Fruit fly (Drosophila melanogaster) whole organism, embryonic: ENCODE measurements around the gene CG13250.

Experiments used
- ATbp ChIP-seq: fragments of 200-800 bp; sonication (Bioruptor generic); optimal IDR thresholded peaks from 2 replicates; lab custom pipeline; 2017; ENCODE audit warnings: missing biosample characterization, mild to moderate bottlenecking, missing genetic modification characterization, missing genetic modification reagents
- C15 ChIP-seq: fragments of 200-800 bp; sonication (Bioruptor generic); IDR thresholded peaks from 3 replicates; pipeline ENCODE4 v1.3.6; 2022; ENCODE audit warnings: missing biosample characterization, missing genetic modification characterization
- CG11398 ChIP-seq: fragments of 200-800 bp; sonication (Bioruptor generic); optimal IDR thresholded peaks from 2 replicates; lab custom pipeline; 2016; ENCODE audit warnings: missing biosample characterization, missing genetic modification characterization
- CG11456 ChIP-seq: fragments of 200-800 bp; sonication (Bioruptor generic); IDR thresholded peaks from 3 replicates; pipeline ENCODE4 v1.3.6; 2022; ENCODE audit warnings: missing biosample characterization, missing genetic modification characterization
- CG12942 ChIP-seq: fragments of 200-800 bp; sonication (Bioruptor generic); optimal IDR thresholded peaks from 3 replicates; lab custom pipeline; 2016; ENCODE audit warnings: missing biosample characterization, missing genetic modification characterization
- CG13296 ChIP-seq: fragments of 200-800 bp; sonication (Bioruptor generic); optimal IDR thresholded peaks from 3 replicates; lab custom pipeline; 2018; ENCODE audit warnings: missing biosample characterization, mild to moderate bottlenecking, missing genetic modification characterization
- CG13624 ChIP-seq: fragments of 200-800 bp; sonication (Bioruptor generic); optimal IDR thresholded peaks from 2 replicates; lab custom pipeline; 2016; ENCODE audit warnings: missing biosample characterization, missing genetic modification characterization
- CG15601 ChIP-seq: fragments of 200-800 bp; sonication (Bioruptor generic); optimal IDR thresholded peaks from 3 replicates; lab custom pipeline; 2019; ENCODE audit warnings: missing biosample characterization, mild to moderate bottlenecking, missing genetic modification characterization, moderate library complexity
- CG1792 ChIP-seq: fragments of 200-800 bp; sonication (Bioruptor generic); optimal IDR thresholded peaks from 2 replicates; lab custom pipeline; 2016; ENCODE audit warnings: missing biosample characterization, missing genetic modification characterization
- CG2120 ChIP-seq: fragments of 200-800 bp; sonication (Bioruptor generic); optimal IDR thresholded peaks from 3 replicates; lab custom pipeline; 2016; ENCODE audit warnings: missing biosample characterization, missing genetic modification characterization
- CG3838 ChIP-seq: fragments of 200-800 bp; sonication (Bioruptor generic); optimal IDR thresholded peaks from 3 replicates; lab custom pipeline; 2016; ENCODE audit warnings: missing biosample characterization, missing genetic modification characterization
- CG5245 ChIP-seq: fragments of 200-800 bp; sonication (Bioruptor generic); optimal IDR thresholded peaks from 3 replicates; lab custom pipeline; 2016; ENCODE audit warnings: missing biosample characterization, missing genetic modification characterization
- CG5953 ChIP-seq: fragments of 200-800 bp; sonication (Bioruptor generic); IDR thresholded peaks from 2 replicates; pipeline ENCODE4 v1.3.6; 2022; ENCODE audit warnings: missing biosample characterization, missing genetic modification characterization
- CG7963 ChIP-seq: fragments of 200-800 bp; sonication (Bioruptor generic); IDR thresholded peaks from 3 replicates; pipeline ENCODE4 v1.3.6; 2022; ENCODE audit warnings: missing biosample characterization, missing genetic modification characterization; ENCODE audit not compliant: partially characterized antibody
- CG8281 ChIP-seq: fragments of 200-800 bp; sonication (Bioruptor generic); optimal IDR thresholded peaks from 2 replicates; lab custom pipeline; 2018; ENCODE audit warnings: missing biosample characterization, mild to moderate bottlenecking, missing genetic modification characterization, moderate library complexity
- CG9215 ChIP-seq: fragments of 200-800 bp; sonication (Bioruptor generic); IDR thresholded peaks from 2 replicates; pipeline ENCODE4 v1.3.6; 2022; ENCODE audit warnings: missing biosample characterization, missing genetic modification characterization
- CG9876 ChIP-seq: fragments of 200-800 bp; sonication (Bioruptor generic); optimal IDR thresholded peaks from 2 replicates; lab custom pipeline; 2016; ENCODE audit warnings: missing biosample characterization, missing genetic modification characterization
- CoRest ChIP-seq: fragments of 200-800 bp; sonication (Bioruptor generic); optimal IDR thresholded peaks from 3 replicates; lab custom pipeline; 2018; ENCODE audit warnings: missing biosample characterization, mild to moderate bottlenecking, missing genetic modification characterization, moderate library complexity
- E2f2 ChIP-seq: fragments of 200-800 bp; sonication (Bioruptor generic); IDR thresholded peaks from 2 replicates; pipeline ENCODE4 v1.3.6; 2022; ENCODE audit warnings: missing biosample characterization, missing genetic modification characterization
- Ets65A ChIP-seq: fragments of 200-800 bp; sonication (Bioruptor generic); peaks from one replicate; lab custom pipeline; 2016; ENCODE audit warnings: missing biosample characterization, missing genetic modification characterization
- Ets97D ChIP-seq: fragments of 200-800 bp; sonication (Bioruptor generic); optimal IDR thresholded peaks from 3 replicates; lab custom pipeline; 2016; ENCODE audit warnings: missing biosample characterization, missing genetic modification characterization
- HLH3B ChIP-seq: fragments of 200-800 bp; sonication (Bioruptor generic); IDR thresholded peaks from 2 replicates; pipeline ENCODE4 v1.3.6; 2022; ENCODE audit warnings: missing biosample characterization, missing genetic modification characterization
- Hmx ChIP-seq: fragments of 200-800 bp; sonication (Bioruptor generic); optimal IDR thresholded peaks from 2 replicates; lab custom pipeline; 2016; ENCODE audit warnings: missing biosample characterization, missing genetic modification characterization
- Hr3 ChIP-seq: fragments of 200-800 bp; sonication (Bioruptor generic); optimal IDR thresholded peaks from 3 replicates; lab custom pipeline; 2016; ENCODE audit warnings: missing biosample characterization, missing genetic modification characterization
- Hr78 ChIP-seq, 2 experiments: fragments of 200-800 bp in 1 of 2; fragments of >200 bp in 1 of 2; sonication (Bioruptor generic) in 1 of 2; optimal IDR thresholded peaks; 2 replicates each; lab custom pipeline; 2017 to 2019; ENCODE audit warnings: missing biosample characterization in 2 of 2, missing genetic modification characterization in 2 of 2, mild to moderate bottlenecking in 1 of 2, moderate library complexity in 1 of 2
- Max ChIP-seq: fragments of 200-800 bp; sonication (Bioruptor generic); optimal IDR thresholded peaks from 2 replicates; lab custom pipeline; 2016; ENCODE audit warnings: missing biosample characterization, mild to moderate bottlenecking, missing genetic modification characterization
- NC2α ChIP-seq: fragments of 200-800 bp; sonication (Bioruptor generic); optimal IDR thresholded peaks from 2 replicates; lab custom pipeline; 2016; ENCODE audit warnings: missing biosample characterization, missing genetic modification characterization
- Scr ChIP-seq: fragments of 200-800 bp; sonication (Bioruptor generic); IDR thresholded peaks from 2 replicates; pipeline ENCODE4 v1.3.6; 2022; ENCODE audit warnings: missing biosample characterization, missing genetic modification characterization; ENCODE audit not compliant: partially characterized antibody
- Tbp ChIP-seq: fragments of >200 bp; optimal IDR thresholded peaks from 2 replicates; lab custom pipeline; 2018; ENCODE audit warnings: missing biosample characterization, missing genetic modification characterization
- ac ChIP-seq: fragments of 200-800 bp; sonication (Bioruptor generic); optimal IDR thresholded peaks from 3 replicates; lab custom pipeline; 2017; ENCODE audit warnings: missing biosample characterization, mild to moderate bottlenecking, missing genetic modification characterization
- ash1 ChIP-seq: fragments of 200-800 bp; sonication (Bioruptor generic); optimal IDR thresholded peaks from 2 replicates; lab custom pipeline; 2018; ENCODE audit warnings: missing biosample characterization, mild to moderate bottlenecking, missing genetic modification characterization
- az2 ChIP-seq: fragments of 200-800 bp; sonication (Bioruptor generic); optimal IDR thresholded peaks from 3 replicates; lab custom pipeline; 2016; ENCODE audit warnings: missing biosample characterization, missing genetic modification characterization
- bigmax ChIP-seq: fragments of 200-800 bp; sonication (Bioruptor generic); optimal IDR thresholded peaks from 2 replicates; lab custom pipeline; 2018; ENCODE audit warnings: missing biosample characterization, mild to moderate bottlenecking, missing genetic modification characterization
- fd3F ChIP-seq: fragments of 200-800 bp; sonication (Bioruptor generic); optimal IDR thresholded peaks from 2 replicates; lab custom pipeline; 2018; ENCODE audit warnings: missing biosample characterization, mild to moderate bottlenecking, missing genetic modification characterization, moderate library complexity
- gce ChIP-seq: fragments of 200-800 bp; sonication (Bioruptor generic); IDR thresholded peaks from 3 replicates; pipeline ENCODE4 v1.3.6; 2022; ENCODE audit warnings: missing biosample characterization, missing genetic modification characterization
- gem ChIP-seq: fragments of 200-800 bp; sonication (Bioruptor generic); optimal IDR thresholded peaks from 2 replicates; lab custom pipeline; 2019; ENCODE audit warnings: missing biosample characterization, mild to moderate bottlenecking, missing genetic modification characterization, moderate library complexity
- gfzf ChIP-seq: fragments of 200-800 bp; sonication (Bioruptor generic); optimal IDR thresholded peaks from 2 replicates; lab custom pipeline; 2016; ENCODE audit warnings: missing biosample characterization, mild to moderate bottlenecking, missing genetic modification characterization, moderate library complexity
- gro ChIP-seq: fragments of 200-800 bp; sonication (Bioruptor generic); optimal IDR thresholded peaks from 2 replicates; lab custom pipeline; 2016; ENCODE audit warnings: missing biosample characterization, missing genetic modification characterization
- ind ChIP-seq: fragments of 200-800 bp; sonication (Bioruptor generic); optimal IDR thresholded peaks from 3 replicates; lab custom pipeline; 2016; ENCODE audit warnings: missing biosample characterization, missing genetic modification characterization
- kah ChIP-seq: fragments of 200-800 bp; sonication (Bioruptor generic); optimal IDR thresholded peaks from 2 replicates; lab custom pipeline; 2018; ENCODE audit warnings: missing biosample characterization, mild to moderate bottlenecking, missing genetic modification characterization
- maf-S ChIP-seq: fragments of 200-800 bp; sonication (Bioruptor generic); optimal IDR thresholded peaks from 2 replicates; lab custom pipeline; 2016; ENCODE audit warnings: missing biosample characterization, missing genetic modification characterization
- pita ChIP-seq: fragments of 200-800 bp; sonication (Bioruptor generic); optimal IDR thresholded peaks from 2 replicates; lab custom pipeline; 2017; ENCODE audit warnings: missing biosample characterization, mild to moderate bottlenecking, missing genetic modification characterization
- sc ChIP-seq, 3 experiments: fragments of >200 bp in 2 of 3; fragments of 200-800 bp in 1 of 3; sonication (Bioruptor generic) in 1 of 3; optimal IDR thresholded peaks; 2 replicates in 2 of 3; 3 replicates in 1 of 3; lab custom pipeline; 2017; ENCODE audit warnings: mild to moderate bottlenecking in 1 of 3, missing biosample characterization in 1 of 3, missing genetic modification characterization in 1 of 3, missing genetic modification reagents in 1 of 3
- sens-2 ChIP-seq: fragments of 200-800 bp; sonication (Bioruptor generic); IDR thresholded peaks from 2 replicates; pipeline ENCODE4 v1.3.6; 2022; ENCODE audit warnings: missing biosample characterization, missing genetic modification characterization
- shn ChIP-seq: fragments of 200-800 bp; sonication (Bioruptor generic); optimal IDR thresholded peaks from 3 replicates; lab custom pipeline; 2016; ENCODE audit warnings: missing biosample characterization, missing genetic modification characterization
- sisA ChIP-seq: fragments of 200-800 bp; sonication (Bioruptor generic); IDR thresholded peaks from 2 replicates; pipeline ENCODE4 v1.3.6; 2022; ENCODE audit warnings: missing biosample characterization, missing genetic modification characterization
- sug ChIP-seq: fragments of 200-800 bp; optimal IDR thresholded peaks from 2 replicates; lab custom pipeline; 2019; ENCODE audit warnings: missing biosample characterization, mild to moderate bottlenecking, missing genetic modification characterization, moderate library complexity
- tna ChIP-seq: fragments of 200-800 bp; sonication (Bioruptor generic); IDR thresholded peaks from 2 replicates; pipeline ENCODE4 v1.3.6; 2022; ENCODE audit warnings: missing biosample characterization, missing genetic modification characterization; ENCODE audit not compliant: partially characterized antibody
- usp ChIP-seq: fragments of >200 bp; optimal IDR thresholded peaks from 2 replicates; lab custom pipeline; 2017; ENCODE audit warnings: missing biosample characterization, missing genetic modification characterization
- zen ChIP-seq: fragments of 200-800 bp; sonication (Bioruptor generic); optimal IDR thresholded peaks from 3 replicates; lab custom pipeline; 2018; ENCODE audit warnings: missing biosample characterization, mild to moderate bottlenecking, missing genetic modification characterization, moderate library complexity

Gene CG13250

dm6 chr3L:20497124-20497996 lies 36.1 kb upstream of the CG13250 start, which contains the start of gene CG32425 (continued):
- TF ChIP-seq Hmx (GFP tag; lab: Kevin White, UChicago) (no peak), zen (tag; lab: Kevin White, UChicago) (no peak), CG7963 (no peak), CG15601 (no peak), sc (optimal IDR thresholded peaks at IDR 0.05; lab: Kevin White, UChicago) (no peak), sc (GFP tag; optimal IDR thresholded peaks at IDR 0.05; lab: Kevin White, UChicago) (no peak), bigmax (GFP tag; lab: Kevin White, UChicago) (peak; percentile 27), gem (peak; percentile 48), az2 (GFP tag; lab: Kevin White, UChicago) (peak; percentile 11), CG5953 (GFP tag; lab: Robert Waterston, UW) (no peak), pita (GFP tag; lab: Kevin White, UChicago) (no peak), C15 (GFP tag; lab: Robert Waterston, UW) (no peak), ind (GFP tag; lab: Kevin White, UChicago) (no peak), tna (GFP tag; lab: Robert Waterston, UW) (no peak), gro (GFP tag; lab: Kevin White, UChicago) (peak; percentile 36), CG2120 (peak; percentile 28), CG8281 (tag; lab: Kevin White, UChicago) (peak; percentile 3), shn (GFP tag; lab: Kevin White, UChicago) (no peak), CG1792 (GFP tag; lab: Kevin White, UChicago) (no peak), CG13296 (GFP tag; lab: Kevin White, UChicago) (peak; percentile 6), ash1 (GFP tag; lab: Kevin White, UChicago) (no peak), HLH3B (GFP tag; lab: Robert Waterston, UW) (no peak), Ets97D (GFP tag; lab: Kevin White, UChicago) (peak; percentile 61), CG9215 (GFP tag; lab: Robert Waterston, UW) (no peak), maf-S (no peak), ac (GFP tag; lab: Kevin White, UChicago) (no peak), Hr3 (no peak), sens-2 (GFP tag; lab: Robert Waterston, UW) (no peak), E2f2 (GFP tag; lab: Robert Waterston, UW) (peak; percentile 51), Ets65A (GFP tag; lab: Kevin White, UChicago) (peak; percentile 84), NC2α (GFP tag; lab: Kevin White, UChicago) (no peak), CG3838 (GFP tag; lab: Kevin White, UChicago) (no peak), CG11456 (GFP tag; lab: Robert Waterston, UW) (no peak), CG9876 (GFP tag; lab: Kevin White, UChicago) (no peak), fd3F (no peak), CG11398 (GFP tag; lab: Kevin White, UChicago) (no peak), CoRest (tag; lab: Kevin White, UChicago) (peak; percentile 36), gce (GFP tag; lab: Robert Waterston, UW) (no peak), usp (GFP tag; lab: Kevin White, UChicago) (no peak), ATbp (no peak), kah (GFP tag; lab: Kevin White, UChicago) (no peak), CG12942 (GFP tag; lab: Kevin White, UChicago) (no peak), Max (GFP tag; lab: Kevin White, UChicago) (no peak), Scr (no peak), CG13624 (GFP tag; lab: Kevin White, UChicago) (no peak), Hr78 (GFP tag; optimal IDR thresholded peaks at IDR 0.05; lab: Kevin White, UChicago) (peak in 1 of 2 experiments; percentile 63), sisA (GFP tag; lab: Robert Waterston, UW) (no peak), CG5245 (GFP tag; lab: Kevin White, UChicago) (no peak), gfzf (GFP tag; lab: Kevin White, UChicago) (peak; percentile 47), sug (peak; percentile 15), Tbp (GFP tag; lab: Kevin White, UChicago) (no peak)
